Worm (Caenorhabditis elegans): ENCODE measurements around the gene B0310.6.

B0310.6 gene

ce11 chrX:487669-488068, 43.1 kb downstream of the B0310.6 start (continued):
- TF ChIP-seq lir-3 (tag; optimal IDR thresholded peaks at IDR 0.05) (no peak), sdz-12 (GFP tag; optimal IDR thresholded peaks at IDR 0.05) (no peak), set-16 (GFP tag; IDR thresholded peaks at IDR 0.05) (no peak), daf-12 (tag; optimal IDR thresholded peaks at IDR 0.05) (no peak), gei-8 (GFP tag; optimal IDR thresholded peaks at IDR 0.05) (no peak), tra-1 (GFP tag; IDR thresholded peaks at IDR 0.05) (0 out of 2 replicates have a peak, but pooled peaks have one; percentile 39), attf-4 (tag; optimal IDR thresholded peaks at IDR 0.05) (no peak), fkh-10 (GFP tag; optimal IDR thresholded peaks at IDR 0.05) (no peak), lin-38 (GFP tag; IDR thresholded peaks at IDR 0.05) (peak; percentile 66), nhr-28 (tag; optimal IDR thresholded peaks at IDR 0.05) (no peak), Y105C5A.15 (GFP tag; IDR thresholded peaks at IDR 0.05) (peak; percentile 56; the same call in 1 of the 2 replicates), daf-16 (GFP tag; optimal IDR thresholded peaks at IDR 0.05) (peak in 1 of 2 experiments; percentile 53), daf-16 (tag; optimal IDR thresholded peaks at IDR 0.05) (no peak), fos-1 (tag; optimal IDR thresholded peaks at IDR 0.05) (no peak), F10B5.3 (tag; optimal IDR thresholded peaks at IDR 0.05) (no peak), ceh-62 (tag; optimal IDR thresholded peaks at IDR 0.05) (no peak), saeg-2 (GFP tag; IDR thresholded peaks at IDR 0.05) (no peak), lin-39 (tag; optimal IDR thresholded peaks at IDR 0.05) (no peak), ceh-32 (tag; optimal IDR thresholded peaks at IDR 0.05; ENCODE audit: poor library complexity) (no peak), vab-7 (GFP tag; IDR thresholded peaks at IDR 0.05) (peak; percentile 84), jun-1 (tag; optimal IDR thresholded peaks at IDR 0.05) (no peak), pqm-1 (tag; optimal IDR thresholded peaks at IDR 0.05) (no peak), spr-1 (tag; optimal IDR thresholded peaks at IDR 0.05) (no peak), ZK546.5 (tag; optimal IDR thresholded peaks at IDR 0.05) (no peak), ztf-7 (tag; optimal IDR thresholded peaks at IDR 0.05) (no peak), nhr-237 (tag; optimal IDR thresholded peaks at IDR 0.05) (no peak), zag-1 (tag; optimal IDR thresholded peaks at IDR 0.05) (no peak), nhr-6 (tag; optimal IDR thresholded peaks at IDR 0.05) (no peak), Y75B8A.6 (GFP tag; IDR thresholded peaks at IDR 0.05) (no peak), nhr-11 (tag; optimal IDR thresholded peaks at IDR 0.05) (no peak), nhr-111 (GFP tag; optimal IDR thresholded peaks at IDR 0.05) (no peak), lim-7 (GFP tag; IDR thresholded peaks at IDR 0.05) (peak; percentile 86), ctbp-1 (GFP tag; IDR thresholded peaks at IDR 0.05) (peak; percentile 53; the same call in 1 of the 2 replicates), Y48G9A.11 (GFP tag; IDR thresholded peaks at IDR 0.05) (0 out of 2 replicates have a peak, but pooled peaks have one; percentile 40), hmg-1.1 (GFP tag; IDR thresholded peaks at IDR 0.05) (0 out of 2 replicates have a peak, but pooled peaks have one; percentile 16), ceh-82 (tag; optimal IDR thresholded peaks at IDR 0.05) (no peak), hif-1 (tag; optimal IDR thresholded peaks at IDR 0.05) (no peak), zfp-2 (tag; optimal IDR thresholded peaks at IDR 0.05) (no peak), madf-5 (GFP tag; IDR thresholded peaks at IDR 0.05) (0 out of 4 replicates have a peak, but pooled peaks of 1 of the 2 experiments have one; percentile 47), ztf-11 (tag; optimal IDR thresholded peaks at IDR 0.05) (no peak), F37D6.2 (tag; optimal IDR thresholded peaks at IDR 0.05) (no peak), snpc-4 (tag; optimal IDR thresholded peaks at IDR 0.05) (no peak), ceh-20 (GFP tag; IDR thresholded peaks at IDR 0.05) (no peak), lin-15B (tag; optimal IDR thresholded peaks at IDR 0.05) (no peak), dpl-1 (GFP tag; optimal IDR thresholded peaks at IDR 0.05) (no peak), snpc-1.2 (GFP tag; IDR thresholded peaks at IDR 0.05) (peak; percentile 86), F26F4.8 (GFP tag; conservative IDR thresholded peaks at IDR 0.05) (peak; percentile 58; the same call in 1 of the 2 replicates), mxl-2 (GFP tag; conservative IDR thresholded peaks at IDR 0.05) (no peak), dmd-6 (GFP tag; IDR thresholded peaks at IDR 0.05) (no peak), T26A8.4 (GFP tag; IDR thresholded peaks at IDR 0.05) (no peak), R02D3.7 (tag; optimal IDR thresholded peaks at IDR 0.05) (no peak), daf-8 (GFP tag; IDR thresholded peaks at IDR 0.05) (no peak), nhr-77 (tag; optimal IDR thresholded peaks at IDR 0.05) (no peak)
